Worm (Caenorhabditis elegans) whole organism, early embryonic: ENCODE results near the gene srr-7.

Source experiments
- B0310.2 ChIP-seq: sonication (generic microtip); optimal IDR thresholded peaks from 2 replicates; lab custom pipeline; 2016; ENCODE audit warnings: mild to moderate bottlenecking, missing genetic modification characterization, missing compliant biosample characterization
- F13C5.2 ChIP-seq: sonication (generic microtip); optimal IDR thresholded peaks from 2 replicates; lab custom pipeline; 2017; ENCODE audit warnings: mild to moderate bottlenecking, missing genetic modification characterization, inconsistent platforms, missing compliant biosample characterization
- aly-1 ChIP-seq: sonication (generic microtip); optimal IDR thresholded peaks from 2 replicates; lab custom pipeline; 2016; ENCODE audit warnings: missing genetic modification characterization, missing compliant biosample characterization
- ama-1 ChIP-seq: fragments of 150-350 bp; optimal IDR thresholded peaks from 2 replicates; lab custom pipeline; 2014
- ceh-36 ChIP-seq: sonication (generic microtip); optimal IDR thresholded peaks from 2 replicates; lab custom pipeline; 2016; ENCODE audit warnings: missing genetic modification characterization, inconsistent platforms, missing compliant biosample characterization
- flt-1 ChIP-seq: fragments of 200-800 bp; sonication (Bioruptor generic); IDR thresholded peaks from 2 replicates; pipeline ENCODE4 v1.3.6; 2022; ENCODE audit warnings: missing genetic modification characterization, missing compliant biosample characterization
- hmbx-1 ChIP-seq: sonication (generic microtip); optimal IDR thresholded peaks from 2 replicates; lab custom pipeline; 2016; ENCODE audit warnings: mild to moderate bottlenecking, missing genetic modification characterization, missing compliant biosample characterization
- hmg-4 ChIP-seq: fragments of 200-800 bp; sonication (Bioruptor generic); optimal IDR thresholded peaks from 2 replicates; lab custom pipeline; 2018; ENCODE audit warnings: mild to moderate bottlenecking, missing genetic modification characterization, missing compliant biosample characterization
- hnd-1 ChIP-seq: sonication (generic microtip); optimal IDR thresholded peaks from 2 replicates; lab custom pipeline; 2016; ENCODE audit warnings: missing genetic modification characterization, missing compliant biosample characterization
- pes-1 ChIP-seq: fragments of 200-800 bp; sonication (Bioruptor generic); IDR thresholded peaks from 2 replicates; pipeline ENCODE4 v1.3.6; 2022; ENCODE audit warnings: missing genetic modification reagents, missing genetic modification characterization, missing compliant biosample characterization
- scrt-1 ChIP-seq: fragments of 200-800 bp; sonication (Bioruptor generic); IDR thresholded peaks from 2 replicates; pipeline ENCODE4 v1.3.6; 2022; ENCODE audit warnings: missing genetic modification characterization, missing compliant biosample characterization
- sea-1 ChIP-seq: fragments of 200-800 bp; sonication (Bioruptor generic); conservative IDR thresholded peaks from 2 replicates; pipeline ENCODE4 v1.3.6; 2022; ENCODE audit warnings: missing genetic modification characterization, missing compliant biosample characterization

ce11 chrV:15092666-15093065 is 35.4 kb upstream of the srr-7 start, which contains the start of gene txt-12:
- TF ChIP-seq aly-1 (tag; lab: Kevin White, UChicago) (no peak), hmbx-1 (tag; lab: Kevin White, UChicago) (no peak), ama-1 (lab: Kevin White, UChicago) (no peak), flt-1 (GFP tag; lab: Robert Waterston, UW) (no peak), sea-1 (GFP tag; lab: Robert Waterston, UW) (no peak), scrt-1 (GFP tag; lab: Robert Waterston, UW) (no peak), hmg-4 (no peak), B0310.2 (no peak), hnd-1 (tag; lab: Kevin White, UChicago) (no peak), ceh-36 (no peak), pes-1 (GFP tag; lab: Robert Waterston, UW) (no peak), F13C5.2 (tag; lab: Kevin White, UChicago) (no peak)
